Fruit fly (Drosophila melanogaster) S2 (cell line): Measurements from ENCODE around the gene CG4270.

Experiments used
- CG8478 ChIP-seq: fragments of >200 bp; optimal IDR thresholded peaks from 2 replicates; lab custom pipeline; 2018
- CTCF ChIP-seq, 2 experiments: fragments of >200 bp; optimal IDR thresholded peaks; 2 replicates each; lab custom pipeline; 2018

dm6 chr2L:2240493-2240892, 22.7 kb upstream of the CG4270 start, which contains the start of gene Tengl1:
- TF ChIP-seq CG8478 (no peak), CTCF (optimal IDR thresholded peaks at IDR 0.05; lab: Kevin White, UChicago) (no peak)
